Worm (Caenorhabditis elegans): ENCODE measurements around the gene F49C12.15.
A peak's percentile ranks its signal among the peaks of the same experiment; 100 is the strongest.

Gene F49C12.15

ce11 chrIV:9320023-9320422 lies 4.2 kb upstream of the F49C12.15 start:
- TF ChIP-seq lin-26 (GFP tag; IDR thresholded peaks at IDR 0.05) (peak; percentile 58; the same call in 1 of the 2 replicates), aptf-2 (GFP tag; conservative IDR thresholded peaks at IDR 0.05) (no peak), mes-4 (tag; optimal IDR thresholded peaks at IDR 0.05) (no peak), let-526 (GFP tag; IDR thresholded peaks at IDR 0.05) (peak; percentile 57; the same call in 1 of the 2 replicates), fkh-3 (tag; optimal IDR thresholded peaks at IDR 0.05) (no peak), B0019.2 (GFP tag; conservative IDR thresholded peaks at IDR 0.05) (no peak), sdz-38 (tag; optimal IDR thresholded peaks at IDR 0.05) (no peak), Y56A3A.18 (GFP tag; IDR thresholded peaks at IDR 0.05) (no peak), snpc-1.1 (tag; optimal IDR thresholded peaks at IDR 0.05; ENCODE audit: insufficient read depth) (peak; percentile 64), xnd-1 (tag; optimal IDR thresholded peaks at IDR 0.05) (no peak), gei-17 (GFP tag; optimal IDR thresholded peaks at IDR 0.05) (no peak), F39B2.1 (GFP tag; IDR thresholded peaks at IDR 0.05) (no peak), F52B5.7 (tag; optimal IDR thresholded peaks at IDR 0.05) (peak; percentile 70), him-1 (tag; optimal IDR thresholded peaks at IDR 0.05) (peak; percentile 48), mel-28 (tag; optimal IDR thresholded peaks at IDR 0.05; ENCODE audit: borderline replicate concordance) (no peak), let-607 (tag; optimal IDR thresholded peaks at IDR 0.05) (peak in 1 of 2 experiments; percentile 13), ama-1 (optimal IDR thresholded peaks at IDR 0.05) (no peak), ama-1 (GFP tag; optimal IDR thresholded peaks at IDR 0.05) (peak in 1 of 2 experiments; percentile 42), B0336.3 (GFP tag; IDR thresholded peaks at IDR 0.05) (peak; percentile 36; the same call in 1 of the 2 replicates), bed-1 (GFP tag; IDR thresholded peaks at IDR 0.05) (0 out of 2 replicates have a peak, but pooled peaks have one; percentile 37), ztf-3 (GFP tag; optimal IDR thresholded peaks at IDR 0.05) (no peak), madf-6 (GFP tag; IDR thresholded peaks at IDR 0.05) (no peak), D2030.7 (GFP tag; IDR thresholded peaks at IDR 0.05) (no peak), tbp1 (GFP tag; optimal IDR thresholded peaks at IDR 0.05) (no peak), ceh-79 (tag; optimal IDR thresholded peaks at IDR 0.05) (no peak), hrde-1 (tag; optimal IDR thresholded peaks at IDR 0.05; ENCODE audit: borderline replicate concordance) (peak; percentile 81), cebp-1 (GFP tag; IDR thresholded peaks at IDR 0.05) (no peak), cebp-1 (tag; optimal IDR thresholded peaks at IDR 0.05) (peak; percentile 14), Y53G8AR.9 (GFP tag; conservative IDR thresholded peaks at IDR 0.05) (0 out of 2 replicates have a peak, but pooled peaks have one; percentile 45), Y95B8A.8 (GFP tag; IDR thresholded peaks at IDR 0.05) (no peak)

- no peak for TF ChIP-seq ztf-28 (GFP tag; IDR thresholded peaks at IDR 0.05)
- TF ChIP-seq sea-2 (GFP tag; IDR thresholded peaks at IDR 0.05): no peak
- TF ChIP-seq lin-26 (GFP tag; IDR thresholded peaks at IDR 0.05): no peak
- no peak for TF ChIP-seq K11D2.4 (GFP tag; IDR thresholded peaks at IDR 0.05)
- TF ChIP-seq Y53G8AR.9 (GFP tag; conservative IDR thresholded peaks at IDR 0.05): no peak
- TF ChIP-seq rcor-1 (GFP tag; IDR thresholded peaks at IDR 0.05): no peak
- TF ChIP-seq zim-3 (tag; optimal IDR thresholded peaks at IDR 0.05): no peak
- no peak for TF ChIP-seq lir-1 (GFP tag; conservative IDR thresholded peaks at IDR 0.05)
- no peak for TF ChIP-seq T26A5.8 (tag; optimal IDR thresholded peaks at IDR 0.05)
- TF ChIP-seq lin-54 (GFP tag; optimal IDR thresholded peaks at IDR 0.05): peak; percentile 25
- TF ChIP-seq fkh-3 (tag; optimal IDR thresholded peaks at IDR 0.05): no peak
- no peak for TF ChIP-seq egrh-3 (GFP tag; IDR thresholded peaks at IDR 0.05)
- no peak for TF ChIP-seq chd-7 (tag; optimal IDR thresholded peaks at IDR 0.05)
- TF ChIP-seq nhr-80 (tag; optimal IDR thresholded peaks at IDR 0.05): peak; percentile 82
- TF ChIP-seq madf-10 (tag; optimal IDR thresholded peaks at IDR 0.05): peak; percentile 8
- peak; percentile 33 for TF ChIP-seq him-1 (tag; optimal IDR thresholded peaks at IDR 0.05)
- no peak for TF ChIP-seq lsy-27 (tag; optimal IDR thresholded peaks at IDR 0.05; ENCODE audit: borderline replicate concordance, insufficient read depth)
- TF ChIP-seq mes-4 (tag; optimal IDR thresholded peaks at IDR 0.05): no peak
- no peak for TF ChIP-seq hlh-12 (tag; optimal IDR thresholded peaks at IDR 0.05)
- TF ChIP-seq tbx-9 (tag; optimal IDR thresholded peaks at IDR 0.05; ENCODE audit: borderline replicate concordance): no peak
- no peak for TF ChIP-seq C06A6.2 (GFP tag; conservative IDR thresholded peaks at IDR 0.05)
- TF ChIP-seq ztf-18 (tag; optimal IDR thresholded peaks at IDR 0.05): peak; percentile 13
Observed at ce11 chrIV:9321039-9321851, 3.0 kb upstream of the F49C12.15 start, which contains the start of the genes F49C12.12 and vha-17. Gene F49C12.12, minus strand, starts transcription at chrIV:9321089. Gene vha-17, plus strand, starts transcription at chrIV:9321801.
